Fruit fly (Drosophila melanogaster) whole organism, larva: Measurements from ENCODE around the gene CG7272.

Experiments
- noc ChIP-seq: fragments of 200-800 bp; sonication (Bioruptor generic); optimal IDR thresholded peaks from 3 replicates; lab custom pipeline; 2019; ENCODE audit warnings: missing biosample characterization, mild to moderate bottlenecking, missing genetic modification characterization, moderate library complexity

CG7272 gene

dm6 chr3L:15523806-15524346, 23.1 kb downstream of the CG7272 start, which contains the start of gene CG7945:
TSS of gene CG7945 (minus strand) at chr3L:15524137.
- no peak for TF ChIP-seq noc (tag; lab: Kevin White, UChicago)

- TF ChIP-seq noc (tag; lab: Kevin White, UChicago), result no peak
Observed at dm6 chr3L:15525153-15525552, 24.4 kb downstream of the CG7272 start, which contains the start of gene CG33986. TSS of gene CG33986 (minus strand) at chr3L:15525253.

- no peak for TF ChIP-seq noc (tag; lab: Kevin White, UChicago)
Observed at dm6 chr3L:15526712-15527111, 26.0 kb downstream of the CG7272 start, which contains the start of gene CG33985. TSS of gene CG33985 (minus strand) at chr3L:15526812.

dm6 chr3L:15527416-15527815, 26.7 kb downstream of the CG7272 start, which contains the start of gene CG42729:
TSS of gene CG42729 (minus strand) at chr3L:15527516.
- no peak for TF ChIP-seq noc (tag; lab: Kevin White, UChicago)

dm6 chr3L:15528096-15528495, 27.4 kb downstream of the CG7272 start, which contains the start of gene CG42728:
TSS of gene CG42728 (minus strand) at chr3L:15528196.
- TF ChIP-seq noc (tag; lab: Kevin White, UChicago), result no peak

dm6 chr3L:15529143-15529542, 28.4 kb downstream of the CG7272 start, which contains the start of gene obst-H:
TSS of gene obst-H (minus strand) at chr3L:15529243.
- TF ChIP-seq noc (tag; lab: Kevin White, UChicago), result no peak

dm6 chr3L:15530071-15530470, 29.3 kb downstream of the CG7272 start:
- peak; percentile 71 for TF ChIP-seq noc (tag; lab: Kevin White, UChicago)

dm6 chr3L:15530638-15531225, 30.0 kb downstream of the CG7272 start:
- TF ChIP-seq noc (tag; lab: Kevin White, UChicago), result no peak

dm6 chr3L:15531423-15532325, 30.9 kb downstream of the CG7272 start, which contains the start of gene CG43248:
TSS of gene CG43248 (minus strand) at chr3L:15531473.
- peak; percentile 80 for TF ChIP-seq noc (tag; lab: Kevin White, UChicago)

- no peak for TF ChIP-seq noc (tag; lab: Kevin White, UChicago)
Observed at dm6 chr3L:15532368-15533030, 31.8 kb downstream of the CG7272 start.

- TF ChIP-seq noc (tag; lab: Kevin White, UChicago), result peak; percentile 79
Observed at dm6 chr3L:15533402-15534129, 32.8 kb downstream of the CG7272 start.

dm6 chr3L:15534274-15535227, 33.8 kb downstream of the CG7272 start:
- TF ChIP-seq noc (tag; lab: Kevin White, UChicago), result peak; percentile 78

- TF ChIP-seq noc (tag; lab: Kevin White, UChicago), result no peak
Observed at dm6 chr3L:15535228-15535598, 34.5 kb downstream of the CG7272 start, which contains the start of gene CrebA. TSS of gene CrebA (plus strand) at chr3L:15535395.
